Worm (Caenorhabditis elegans) whole organism, young adult: ENCODE data around the gene srbc-34.

ENCODE experiments used
- B0019.2 ChIP-seq: fragments of 200-800 bp; sonication (Bioruptor generic); conservative IDR thresholded peaks from 2 replicates; pipeline ENCODE4 v1.3.6; 2022; ENCODE audit warnings: missing genetic modification reagents, missing genetic modification characterization, missing compliant biosample characterization
- B0261.1 ChIP-seq: sonication (generic microtip); optimal IDR thresholded peaks from 2 replicates; lab custom pipeline; 2016; ENCODE audit warnings: mild to moderate bottlenecking, missing genetic modification characterization, moderate library complexity, missing compliant biosample characterization
- C06A6.2 ChIP-seq: fragments of 200-800 bp; sonication (Bioruptor generic); conservative IDR thresholded peaks from 2 replicates; pipeline ENCODE4 v1.3.6; 2022; ENCODE audit warnings: missing genetic modification characterization, missing compliant biosample characterization
- D2030.7 ChIP-seq: fragments of 200-800 bp; sonication (Bioruptor generic); IDR thresholded peaks from 2 replicates; pipeline ENCODE4 v1.3.6; 2022; ENCODE audit warnings: missing genetic modification reagents, missing genetic modification characterization, missing compliant biosample characterization
- F22D6.2 ChIP-seq: sonication (generic microtip); optimal IDR thresholded peaks from 2 replicates; lab custom pipeline; 2016; ENCODE audit warnings: mild to moderate bottlenecking, missing genetic modification characterization, missing compliant biosample characterization
- F23B12.7 ChIP-seq: sonication (generic microtip); optimal IDR thresholded peaks from 2 replicates; lab custom pipeline; 2017; ENCODE audit warnings: missing genetic modification characterization, mild to moderate bottlenecking, missing compliant biosample characterization, antibody characterized with exemption, moderate library complexity; ENCODE audit not compliant: insufficient read depth
- F33H1.4 ChIP-seq: fragments of 200-800 bp; sonication (Bioruptor generic); IDR thresholded peaks from 2 replicates; pipeline ENCODE4 v1.3.6; 2022; ENCODE audit warnings: missing genetic modification reagents, missing genetic modification characterization, missing compliant biosample characterization
- F49E8.2 ChIP-seq: sonication (generic microtip); optimal IDR thresholded peaks from 3 replicates; lab custom pipeline; 2017; ENCODE audit warnings: missing genetic modification characterization, mild to moderate bottlenecking, missing compliant biosample characterization, antibody characterized with exemption, moderate library complexity; ENCODE audit not compliant: insufficient read depth
- F55B11.4 ChIP-seq: sonication (generic microtip); optimal IDR thresholded peaks from 2 replicates; lab custom pipeline; 2016; ENCODE audit warnings: missing compliant biosample characterization, missing genetic modification characterization, borderline replicate concordance; ENCODE audit not compliant: insufficient read depth
- F57A8.1 ChIP-seq: fragments of 200-800 bp; sonication (Bioruptor generic); optimal IDR thresholded peaks from 2 replicates; lab custom pipeline; 2018; ENCODE audit warnings: mild to moderate bottlenecking, missing genetic modification characterization, moderate library complexity, missing compliant biosample characterization
- F57C9.4 ChIP-seq: sonication (generic microtip); optimal IDR thresholded peaks from 2 replicates; lab custom pipeline; 2017; ENCODE audit warnings: mild to moderate bottlenecking, missing genetic modification characterization, missing compliant biosample characterization
- K11D2.4 ChIP-seq: fragments of 200-800 bp; sonication (Bioruptor generic); IDR thresholded peaks from 2 replicates; pipeline ENCODE4 v1.3.6; 2022; ENCODE audit warnings: missing genetic modification reagents, missing genetic modification characterization, missing compliant biosample characterization
- Y53G8AR.9 ChIP-seq: fragments of 200-800 bp; sonication (Bioruptor generic); conservative IDR thresholded peaks from 2 replicates; pipeline ENCODE4 v1.3.6; 2022; ENCODE audit warnings: missing genetic modification reagents, missing genetic modification characterization, missing compliant biosample characterization
- Y79H2A.3 ChIP-seq: fragments of 200-800 bp; sonication (Bioruptor generic); conservative IDR thresholded peaks from 2 replicates; pipeline ENCODE4 v1.3.6; 2022; ENCODE audit warnings: missing genetic modification reagents, missing genetic modification characterization, missing compliant biosample characterization
- Y95B8A.8 ChIP-seq: fragments of 200-800 bp; sonication (Bioruptor generic); IDR thresholded peaks from 2 replicates; pipeline ENCODE4 v1.3.6; 2022; ENCODE audit warnings: missing genetic modification reagents, missing genetic modification characterization, missing compliant biosample characterization
- ZK185.1 ChIP-seq: sonication (generic microtip); optimal IDR thresholded peaks from 2 replicates; lab custom pipeline; 2016; ENCODE audit warnings: mild to moderate bottlenecking, missing genetic modification characterization, missing compliant biosample characterization; ENCODE audit not compliant: poor library complexity, severe bottlenecking
- attf-5 ChIP-seq: fragments of 200-800 bp; sonication (Bioruptor generic); optimal IDR thresholded peaks from 2 replicates; lab custom pipeline; 2018; ENCODE audit warnings: mild to moderate bottlenecking, missing genetic modification characterization, missing compliant biosample characterization
- attf-6 ChIP-seq: fragments of 200-800 bp; sonication (Bioruptor generic); IDR thresholded peaks from 2 replicates; pipeline ENCODE4 v1.3.6; 2022; ENCODE audit warnings: missing genetic modification reagents, missing genetic modification characterization, missing compliant biosample characterization
- bed-1 ChIP-seq: fragments of 200-800 bp; sonication (Bioruptor generic); IDR thresholded peaks from 2 replicates; pipeline ENCODE4 v1.3.6; 2022; ENCODE audit warnings: missing genetic modification reagents, missing genetic modification characterization, missing compliant biosample characterization
- bed-2 ChIP-seq: fragments of 200-800 bp; sonication (Bioruptor generic); IDR thresholded peaks from 2 replicates; pipeline ENCODE4 v1.3.6; 2022; ENCODE audit warnings: missing genetic modification reagents, missing genetic modification characterization, missing compliant biosample characterization
- ccch-3 ChIP-seq: fragments of 200-800 bp; sonication (Bioruptor generic); optimal IDR thresholded peaks from 2 replicates; lab custom pipeline; 2018; ENCODE audit warnings: mild to moderate bottlenecking, missing genetic modification characterization, missing compliant biosample characterization
- cebp-1 ChIP-seq, 2 experiments: fragments of 200-800 bp in 1 of 2; sonication (Bioruptor generic) in 1 of 2; sonication (generic microtip) in 1 of 2; IDR thresholded peaks in 1 of 2; optimal IDR thresholded peaks in 1 of 2; 2 replicates each; pipeline versions ENCODE4 v1.3.6 to Lab custom; 2017 to 2022; ENCODE audit warnings: missing compliant biosample characterization in 2 of 2, missing genetic modification characterization in 2 of 2, mild to moderate bottlenecking in 1 of 2, missing genetic modification reagents in 1 of 2, moderate library complexity in 1 of 2
- egl-44 ChIP-seq: fragments of 200-800 bp; sonication (Bioruptor generic); IDR thresholded peaks from 2 replicates; pipeline ENCODE4 v1.3.6; 2022; ENCODE audit warnings: missing genetic modification reagents, missing genetic modification characterization, missing compliant biosample characterization
- gei-17 ChIP-seq: fragments of 200-800 bp; sonication (Bioruptor generic); optimal IDR thresholded peaks from 2 replicates; lab custom pipeline; 2018; ENCODE audit warnings: mild to moderate bottlenecking, missing genetic modification characterization, missing compliant biosample characterization
- hlh-12 ChIP-seq: sonication (generic microtip); optimal IDR thresholded peaks from 2 replicates; lab custom pipeline; 2016; ENCODE audit warnings: missing genetic modification characterization, missing compliant biosample characterization
- lin-40 ChIP-seq: sonication (generic microtip); optimal IDR thresholded peaks from 2 replicates; lab custom pipeline; 2016; ENCODE audit warnings: missing genetic modification characterization, mild to moderate bottlenecking, missing compliant biosample characterization, missing genotype, missing genetic modification reagents
- madf-10 ChIP-seq: sonication (generic microtip); optimal IDR thresholded peaks from 2 replicates; lab custom pipeline; 2016; ENCODE audit warnings: mild to moderate bottlenecking, missing genetic modification characterization, missing compliant biosample characterization
- madf-8 ChIP-seq: fragments of 200-800 bp; sonication (Bioruptor generic); conservative IDR thresholded peaks from 2 replicates; pipeline ENCODE4 v1.3.6; 2022; ENCODE audit warnings: missing genetic modification reagents, missing genetic modification characterization, missing compliant biosample characterization
- mcd-1 ChIP-seq: fragments of 200-800 bp; sonication (Bioruptor generic); IDR thresholded peaks from 2 replicates; pipeline ENCODE4 v1.3.6; 2022; ENCODE audit warnings: missing genetic modification reagents, missing genetic modification characterization, missing compliant biosample characterization
- nhr-120 ChIP-seq: fragments of 200-800 bp; sonication (Bioruptor generic); IDR thresholded peaks from 2 replicates; pipeline ENCODE4 v1.3.6; 2022; ENCODE audit warnings: missing genetic modification characterization, missing compliant biosample characterization
- nhr-27 ChIP-seq: fragments of 200-800 bp; sonication (Bioruptor generic); optimal IDR thresholded peaks from 2 replicates; lab custom pipeline; 2018; ENCODE audit warnings: mild to moderate bottlenecking, missing genetic modification characterization, moderate library complexity, missing compliant biosample characterization
- nhr-80 ChIP-seq: sonication (generic microtip); optimal IDR thresholded peaks from 2 replicates; lab custom pipeline; 2016; ENCODE audit warnings: missing genetic modification characterization, missing compliant biosample characterization
- pbrm-1 ChIP-seq: fragments of 200-800 bp; sonication (Bioruptor generic); IDR thresholded peaks from 2 replicates; pipeline ENCODE4 v1.3.6; 2022; ENCODE audit warnings: missing genetic modification reagents, missing genetic modification characterization, missing compliant biosample characterization
- rcor-1 ChIP-seq: fragments of 200-800 bp; sonication (Bioruptor generic); IDR thresholded peaks from 2 replicates; pipeline ENCODE4 v1.3.6; 2022; ENCODE audit warnings: missing genetic modification reagents, missing genetic modification characterization, missing compliant biosample characterization
- rpc-1 ChIP-seq, 2 experiments: fragments of 150-350 bp in 1 of 2; sonication (generic microtip) in 1 of 2; optimal IDR thresholded peaks; 2 replicates each; lab custom pipeline; 2014 to 2018; ENCODE audit warnings: missing biosample characterization in 1 of 2, missing genetic modification characterization in 1 of 2, missing genetic modification reagents in 1 of 2, missing genotype in 1 of 2
- snpc-3.4 ChIP-seq: sonication (generic microtip); optimal IDR thresholded peaks from 2 replicates; lab custom pipeline; 2017; ENCODE audit warnings: missing genetic modification characterization, mild to moderate bottlenecking, missing compliant biosample characterization, antibody characterized with exemption, moderate library complexity, missing genotype, missing genetic modification reagents
- somi-1 ChIP-seq: fragments of 200-800 bp; sonication (Bioruptor generic); optimal IDR thresholded peaks from 2 replicates; lab custom pipeline; 2018; ENCODE audit warnings: mild to moderate bottlenecking, missing genetic modification characterization, missing compliant biosample characterization
- tbp1 ChIP-seq: fragments of 200-800 bp; sonication (Bioruptor generic); optimal IDR thresholded peaks from 2 replicates; lab custom pipeline; 2018; ENCODE audit warnings: mild to moderate bottlenecking, missing genetic modification characterization, missing compliant biosample characterization
- zfh-2 ChIP-seq: fragments of 200-800 bp; sonication (Bioruptor generic); conservative IDR thresholded peaks from 2 replicates; pipeline ENCODE4 v1.3.6; 2022; ENCODE audit warnings: missing genetic modification reagents, missing genetic modification characterization, missing compliant biosample characterization
- zim-3 ChIP-seq: sonication (generic microtip); optimal IDR thresholded peaks from 2 replicates; lab custom pipeline; 2017; ENCODE audit warnings: mild to moderate bottlenecking, missing genetic modification characterization, moderate library complexity, missing compliant biosample characterization
- ztf-28 ChIP-seq: fragments of 200-800 bp; sonication (Bioruptor generic); IDR thresholded peaks from 2 replicates; pipeline ENCODE4 v1.3.6; 2022; ENCODE audit warnings: missing genetic modification reagents, missing genetic modification characterization, missing compliant biosample characterization

srbc-34 gene

DNA sequence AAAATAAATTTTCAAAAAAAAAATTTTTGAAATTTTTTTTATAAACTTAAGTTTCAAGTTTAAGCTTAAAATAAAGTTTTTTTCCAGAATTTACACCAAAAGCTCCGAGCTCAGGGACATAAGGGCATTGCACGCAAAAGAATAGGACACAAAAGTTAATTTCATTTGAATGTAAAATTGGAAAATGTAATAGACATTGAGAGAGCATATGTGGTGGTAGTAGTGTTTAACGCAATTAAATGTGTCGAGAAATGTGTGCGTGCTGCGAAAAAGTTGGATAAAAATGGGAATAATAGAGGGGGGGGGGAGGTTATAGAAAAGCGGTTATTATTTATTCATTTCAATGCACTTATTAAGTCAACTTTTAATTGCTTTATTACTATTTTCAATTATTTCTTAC, 14.5 kb downstream of the srbc-34 start:
- TF ChIP-seq F22D6.2 (tag; lab: Kevin White, UChicago) (no peak), mcd-1 (no peak), ztf-28 (GFP tag; lab: Robert Waterston, UW) (no peak), F57A8.1 (GFP tag; lab: Kevin White, UChicago) (no peak), Y53G8AR.9 (GFP tag; lab: Robert Waterston, UW) (no peak), somi-1 (no peak), nhr-27 (tag; lab: Kevin White, UChicago) (no peak), madf-8 (no peak), F55B11.4 (tag; lab: Kevin White, UChicago) (no peak), lin-40 (no peak), pbrm-1 (GFP tag; lab: Robert Waterston, UW) (no peak), F33H1.4 (no peak), bed-1 (GFP tag; lab: Robert Waterston, UW) (no peak), ZK185.1 (no peak), F57C9.4 (tag; lab: Kevin White, UChicago) (no peak), snpc-3.4 (tag; lab: Kevin White, UChicago) (no peak), zim-3 (no peak), Y95B8A.8 (GFP tag; lab: Robert Waterston, UW) (no peak), hlh-12 (tag; lab: Kevin White, UChicago) (no peak), madf-10 (no peak)

DNA sequence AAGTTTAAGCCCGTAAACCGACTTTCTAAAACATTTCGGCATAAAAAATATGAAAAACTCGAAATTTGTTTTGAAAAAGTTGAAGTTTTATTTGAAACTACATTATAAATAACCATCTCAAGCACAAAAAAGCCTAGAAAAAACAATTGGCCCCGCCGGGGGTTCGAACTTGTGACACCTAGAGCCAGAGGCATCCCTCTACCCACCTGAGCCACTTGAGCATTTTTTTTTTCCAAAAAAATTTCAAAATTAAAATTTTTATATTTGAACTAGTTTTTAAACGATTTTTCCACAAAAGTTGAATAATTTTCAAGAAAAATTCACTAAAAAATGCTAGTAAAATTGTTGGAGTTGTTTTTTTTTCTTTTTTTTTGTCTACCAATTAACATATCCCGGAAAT, 17.6 kb downstream of the srbc-34 start:
- TF ChIP-seq rpc-1 (optimal IDR thresholded peaks at IDR 0.05; lab: Kevin White, UChicago) (peak; percentile 15), rpc-1 (tag; optimal IDR thresholded peaks at IDR 0.05; lab: Kevin White, UChicago) (peak; percentile 60), tbp1 (peak; percentile 63), B0261.1 (tag; lab: Kevin White, UChicago) (no peak)

DNA sequence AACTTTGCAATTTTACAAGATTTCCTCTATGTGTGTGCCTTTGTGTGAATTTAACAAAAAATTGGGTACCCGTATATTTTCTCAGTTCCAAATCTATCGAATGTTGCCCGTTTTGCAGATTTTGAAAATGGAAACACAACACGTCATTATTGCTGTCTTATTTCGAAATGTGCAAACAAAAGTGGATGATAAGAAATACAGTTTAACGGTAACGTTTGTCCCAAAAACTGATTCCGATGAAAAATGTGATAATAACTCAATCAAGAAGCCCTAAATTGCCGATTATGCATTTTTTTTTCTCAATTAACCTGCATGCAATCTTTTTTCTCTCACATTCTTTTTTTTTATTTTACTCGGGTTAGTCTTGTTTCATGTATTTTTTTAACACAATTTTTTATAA, 19.2 kb downstream of the srbc-34 start:
- TF ChIP-seq K11D2.4 (GFP tag; lab: Robert Waterston, UW) (no peak), nhr-80 (tag; lab: Kevin White, UChicago) (peak; percentile 65), F57A8.1 (GFP tag; lab: Kevin White, UChicago) (no peak), rcor-1 (no peak), cebp-1 (GFP tag; IDR thresholded peaks at IDR 0.05; lab: Robert Waterston, UW) (no peak), cebp-1 (tag; optimal IDR thresholded peaks at IDR 0.05; lab: Kevin White, UChicago) (peak; percentile 50), F49E8.2 (tag; lab: Kevin White, UChicago) (no peak)

DNA sequence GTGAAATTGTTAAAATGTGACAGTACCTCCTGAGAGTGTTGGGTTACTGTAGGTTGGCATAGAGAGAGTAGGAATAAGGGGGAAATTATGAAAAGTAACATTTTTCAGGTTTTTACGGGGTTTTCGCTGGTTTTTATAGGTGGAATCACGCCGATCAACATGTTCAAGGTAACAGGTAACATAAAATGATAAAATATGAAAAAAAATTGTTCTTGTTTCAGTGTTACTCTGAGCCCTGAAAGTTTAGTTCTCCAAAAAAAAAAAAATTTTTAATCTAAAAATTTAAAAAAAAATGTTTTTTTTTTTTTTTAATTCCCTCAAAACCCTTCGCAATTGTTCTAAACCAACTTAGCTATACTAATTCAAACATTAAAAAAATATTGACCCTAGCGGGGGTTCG, 27.6 kb downstream of the srbc-34 start, which contains the start of gene Y113G7B.15:
Gene Y113G7B.15 (minus strand): TSS at position 101 of the 400 bp plus-strand sequence.
- TF ChIP-seq F55B11.4 (tag; lab: Kevin White, UChicago) = no peak
- no peak for TF ChIP-seq B0261.1 (tag; lab: Kevin White, UChicago)
- no peak for TF ChIP-seq madf-10
- no peak for TF ChIP-seq rcor-1
- no peak for TF ChIP-seq F23B12.7 (tag; lab: Kevin White, UChicago)
- no peak for TF ChIP-seq Y79H2A.3 (GFP tag; lab: Robert Waterston, UW)
- TF ChIP-seq zfh-2 = no peak
- no peak for TF ChIP-seq ccch-3 (GFP tag; lab: Kevin White, UChicago)
- no peak for TF ChIP-seq C06A6.2 (GFP tag; lab: Robert Waterston, UW)
- no peak for TF ChIP-seq egl-44 (GFP tag; lab: Robert Waterston, UW)
- no peak for TF ChIP-seq D2030.7 (GFP tag; lab: Robert Waterston, UW)
- TF ChIP-seq gei-17 (GFP tag; lab: Kevin White, UChicago) = no peak
- no peak for TF ChIP-seq nhr-120
- TF ChIP-seq nhr-27 (tag; lab: Kevin White, UChicago) = no peak
- TF ChIP-seq rpc-1 (optimal IDR thresholded peaks at IDR 0.05; lab: Kevin White, UChicago) = no peak
- TF ChIP-seq rpc-1 (tag; optimal IDR thresholded peaks at IDR 0.05; lab: Kevin White, UChicago) = no peak
- TF ChIP-seq bed-2 (GFP tag; lab: Robert Waterston, UW) = no peak
- no peak for TF ChIP-seq attf-5 (GFP tag; lab: Kevin White, UChicago)
- no peak for TF ChIP-seq B0019.2 (GFP tag; lab: Robert Waterston, UW)
- TF ChIP-seq snpc-3.4 (tag; lab: Kevin White, UChicago) = no peak
- TF ChIP-seq attf-6 (GFP tag; lab: Robert Waterston, UW) = no peak
